Worm (Caenorhabditis elegans) whole organism, young adult: ENCODE results near the gene sra-27.

Experiments used
- B0019.2 ChIP-seq: fragments of 200-800 bp; sonication (Bioruptor generic); conservative IDR thresholded peaks from 2 replicates; pipeline ENCODE4 v1.3.6; 2022; ENCODE audit warnings: missing genetic modification reagents, missing genetic modification characterization, missing compliant biosample characterization
- C17E4.6 ChIP-seq: fragments of 200-800 bp; sonication (Bioruptor generic); IDR thresholded peaks from 2 replicates; pipeline ENCODE4 v1.3.6; 2022; ENCODE audit warnings: missing genetic modification reagents, missing genetic modification characterization, missing compliant biosample characterization
- F39B2.1 ChIP-seq: fragments of 200-800 bp; sonication (Bioruptor generic); IDR thresholded peaks from 2 replicates; pipeline ENCODE4 v1.3.6; 2022; ENCODE audit warnings: missing genetic modification reagents, missing genetic modification characterization, missing compliant biosample characterization
- F52B5.7 ChIP-seq: sonication (generic microtip); optimal IDR thresholded peaks from 2 replicates; lab custom pipeline; 2016; ENCODE audit warnings: mild to moderate bottlenecking, missing genetic modification characterization, missing compliant biosample characterization
- F57C9.4 ChIP-seq: sonication (generic microtip); optimal IDR thresholded peaks from 2 replicates; lab custom pipeline; 2017; ENCODE audit warnings: mild to moderate bottlenecking, missing genetic modification characterization, missing compliant biosample characterization
- K11D2.4 ChIP-seq: fragments of 200-800 bp; sonication (Bioruptor generic); IDR thresholded peaks from 2 replicates; pipeline ENCODE4 v1.3.6; 2022; ENCODE audit warnings: missing genetic modification reagents, missing genetic modification characterization, missing compliant biosample characterization
- T26A5.8 ChIP-seq: sonication (generic microtip); optimal IDR thresholded peaks from 2 replicates; lab custom pipeline; 2016; ENCODE audit warnings: missing genetic modification characterization, missing compliant biosample characterization
- Y53G8AR.9 ChIP-seq: fragments of 200-800 bp; sonication (Bioruptor generic); conservative IDR thresholded peaks from 2 replicates; pipeline ENCODE4 v1.3.6; 2022; ENCODE audit warnings: missing genetic modification reagents, missing genetic modification characterization, missing compliant biosample characterization
- Y95B8A.8 ChIP-seq: fragments of 200-800 bp; sonication (Bioruptor generic); IDR thresholded peaks from 2 replicates; pipeline ENCODE4 v1.3.6; 2022; ENCODE audit warnings: missing genetic modification reagents, missing genetic modification characterization, missing compliant biosample characterization
- ama-1 ChIP-seq, 3 experiments: fragments of 150-350 bp in 1 of 3; sonication (generic microtip) in 2 of 3; optimal IDR thresholded peaks; 2 replicates each; lab custom pipeline; 2014 to 2018; ENCODE audit warnings: missing biosample characterization in 2 of 3, missing genetic modification characterization in 2 of 3, missing genetic modification reagents in 2 of 3
- atf-7 ChIP-seq: sonication (generic microtip); optimal IDR thresholded peaks from 2 replicates; lab custom pipeline; 2017; ENCODE audit warnings: mild to moderate bottlenecking, missing genetic modification characterization, missing compliant biosample characterization
- cebp-1 ChIP-seq, 2 experiments: fragments of 200-800 bp in 1 of 2; sonication (Bioruptor generic) in 1 of 2; sonication (generic microtip) in 1 of 2; IDR thresholded peaks in 1 of 2; optimal IDR thresholded peaks in 1 of 2; 2 replicates each; pipeline versions ENCODE4 v1.3.6 to Lab custom; 2017 to 2022; ENCODE audit warnings: missing compliant biosample characterization in 2 of 2, missing genetic modification characterization in 2 of 2, mild to moderate bottlenecking in 1 of 2, missing genetic modification reagents in 1 of 2, moderate library complexity in 1 of 2
- dox-1 ChIP-seq: fragments of 200-800 bp; sonication (Bioruptor generic); IDR thresholded peaks from 2 replicates; pipeline ENCODE4 v1.3.6; 2022; ENCODE audit warnings: missing genetic modification reagents, missing genetic modification characterization, missing compliant biosample characterization
- ekl-4 ChIP-seq: fragments of 200-800 bp; sonication (Bioruptor generic); IDR thresholded peaks from 2 replicates; pipeline ENCODE4 v1.3.6; 2022; ENCODE audit warnings: missing genetic modification reagents, missing genetic modification characterization, missing compliant biosample characterization
- gei-17 ChIP-seq: fragments of 200-800 bp; sonication (Bioruptor generic); optimal IDR thresholded peaks from 2 replicates; lab custom pipeline; 2018; ENCODE audit warnings: mild to moderate bottlenecking, missing genetic modification characterization, missing compliant biosample characterization
- hmg-1.2 ChIP-seq: fragments of 200-800 bp; sonication (Bioruptor generic); IDR thresholded peaks from 2 replicates; pipeline ENCODE4 v1.3.6; 2022; ENCODE audit warnings: missing genetic modification reagents, missing genetic modification characterization, missing compliant biosample characterization
- hmg-20 ChIP-seq: fragments of 200-800 bp; sonication (Bioruptor generic); IDR thresholded peaks from 2 replicates; pipeline ENCODE4 v1.3.6; 2022; ENCODE audit warnings: missing genetic modification reagents, missing genetic modification characterization, missing compliant biosample characterization
- lag-1 ChIP-seq: fragments of 200-800 bp; sonication (Bioruptor generic); IDR thresholded peaks from 2 replicates; pipeline ENCODE4 v1.3.6; 2022; ENCODE audit warnings: missing genetic modification reagents, missing genetic modification characterization, missing compliant biosample characterization
- lin-40 ChIP-seq: sonication (generic microtip); optimal IDR thresholded peaks from 2 replicates; lab custom pipeline; 2016; ENCODE audit warnings: missing genetic modification characterization, mild to moderate bottlenecking, missing compliant biosample characterization, missing genotype, missing genetic modification reagents
- lir-1 ChIP-seq: fragments of 200-800 bp; sonication (Bioruptor generic); conservative IDR thresholded peaks from 2 replicates; pipeline ENCODE4 v1.3.6; 2022; ENCODE audit warnings: missing genetic modification reagents, missing genetic modification characterization, missing compliant biosample characterization
- lsl-1 ChIP-seq: fragments of 200-800 bp; sonication (Bioruptor generic); optimal IDR thresholded peaks from 2 replicates; lab custom pipeline; 2018; ENCODE audit warnings: mild to moderate bottlenecking, missing genetic modification characterization, moderate library complexity, missing compliant biosample characterization
- madf-6 ChIP-seq: fragments of 200-800 bp; sonication (Bioruptor generic); IDR thresholded peaks from 2 replicates; pipeline ENCODE4 v1.3.6; 2022; ENCODE audit warnings: missing genetic modification reagents, missing genetic modification characterization, missing compliant biosample characterization
- mel-28 ChIP-seq: sonication (generic microtip); optimal IDR thresholded peaks from 2 replicates; lab custom pipeline; 2016; ENCODE audit warnings: borderline replicate concordance, mild to moderate bottlenecking, missing genetic modification characterization, missing compliant biosample characterization
- mxl-1 ChIP-seq: sonication (generic microtip); optimal IDR thresholded peaks from 2 replicates; lab custom pipeline; 2016; ENCODE audit warnings: missing genetic modification characterization, missing compliant biosample characterization
- nfyb-1 ChIP-seq: fragments of 200-800 bp; sonication (Bioruptor generic); IDR thresholded peaks from 2 replicates; pipeline ENCODE4 v1.3.6; 2022; ENCODE audit warnings: missing genetic modification reagents, missing genetic modification characterization, missing compliant biosample characterization
- nhr-120 ChIP-seq: fragments of 200-800 bp; sonication (Bioruptor generic); IDR thresholded peaks from 2 replicates; pipeline ENCODE4 v1.3.6; 2022; ENCODE audit warnings: missing genetic modification characterization, missing compliant biosample characterization
- pbrm-1 ChIP-seq: fragments of 200-800 bp; sonication (Bioruptor generic); IDR thresholded peaks from 2 replicates; pipeline ENCODE4 v1.3.6; 2022; ENCODE audit warnings: missing genetic modification reagents, missing genetic modification characterization, missing compliant biosample characterization
- pha-4 ChIP-seq: fragments of 150-350 bp; sonication (generic microtip); optimal IDR thresholded peaks from 2 replicates; lab custom pipeline; 2014; ENCODE audit warnings: missing biosample characterization, missing genetic modification reagents, missing genetic modification characterization
- repo-1 ChIP-seq: sonication (generic microtip); optimal IDR thresholded peaks from 2 replicates; lab custom pipeline; 2017; ENCODE audit warnings: mild to moderate bottlenecking, missing genetic modification characterization, missing compliant biosample characterization
- snpc-1.3 ChIP-seq: sonication (generic microtip); optimal IDR thresholded peaks from 2 replicates; lab custom pipeline; 2017; ENCODE audit warnings: missing genetic modification characterization, mild to moderate bottlenecking, missing compliant biosample characterization, antibody characterized with exemption, moderate library complexity, missing genotype, missing genetic modification reagents; ENCODE audit not compliant: insufficient read depth
- snpc-3.4 ChIP-seq: sonication (generic microtip); optimal IDR thresholded peaks from 2 replicates; lab custom pipeline; 2017; ENCODE audit warnings: missing genetic modification characterization, mild to moderate bottlenecking, missing compliant biosample characterization, antibody characterized with exemption, moderate library complexity, missing genotype, missing genetic modification reagents
- snpc-4 ChIP-seq, 5 experiments: fragments of 150-350 bp in 1 of 5; sonication (generic microtip) in 4 of 5; optimal IDR thresholded peaks; 2 replicates each; lab custom pipeline; 2014 to 2018; ENCODE audit warnings: missing genetic modification characterization in 5 of 5, missing biosample characterization in 3 of 5, antibody characterized with exemption in 2 of 5, mild to moderate bottlenecking in 2 of 5, missing compliant biosample characterization in 2 of 5, missing genotype in 2 of 5, moderate library complexity in 2 of 5, missing genetic modification reagents in 1 of 5
- sptf-2 ChIP-seq: fragments of 200-800 bp; sonication (Bioruptor generic); optimal IDR thresholded peaks from 2 replicates; lab custom pipeline; 2018; ENCODE audit warnings: mild to moderate bottlenecking, missing genetic modification characterization, missing compliant biosample characterization
- tbp1 ChIP-seq: fragments of 200-800 bp; sonication (Bioruptor generic); optimal IDR thresholded peaks from 2 replicates; lab custom pipeline; 2018; ENCODE audit warnings: mild to moderate bottlenecking, missing genetic modification characterization, missing compliant biosample characterization
- tlf-1 ChIP-seq: fragments of 200-800 bp; sonication (Bioruptor generic); optimal IDR thresholded peaks from 2 replicates; lab custom pipeline; 2018; ENCODE audit warnings: mild to moderate bottlenecking, missing genetic modification characterization, missing compliant biosample characterization
- xnd-1 ChIP-seq: sonication (generic microtip); optimal IDR thresholded peaks from 2 replicates; lab custom pipeline; 2016; ENCODE audit warnings: missing genotype, missing genetic modification reagents, missing genetic modification characterization, missing compliant biosample characterization
- ztf-6 ChIP-seq: fragments of 200-800 bp; sonication (Bioruptor generic); IDR thresholded peaks from 2 replicates; pipeline ENCODE4 v1.3.6; 2022; ENCODE audit warnings: missing genetic modification reagents, missing genetic modification characterization, missing compliant biosample characterization

sra-27 gene

DNA sequence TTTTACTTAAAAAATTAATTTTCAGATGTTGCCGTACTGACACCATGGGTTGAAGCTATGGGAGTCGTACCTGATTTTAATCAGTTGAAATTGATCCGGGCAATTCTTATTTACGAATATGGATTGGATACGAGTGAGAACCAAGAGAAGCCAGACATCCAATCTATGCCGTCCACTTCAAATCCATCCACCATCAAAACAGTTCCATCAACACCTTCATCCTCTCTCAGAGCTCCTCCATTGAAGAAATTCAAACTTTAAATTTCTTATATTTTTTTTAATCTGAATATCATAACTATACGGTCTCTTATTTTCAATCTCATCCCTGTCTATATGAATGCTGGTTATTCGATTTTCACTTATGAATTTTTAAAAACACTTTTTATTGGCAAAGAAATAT, 9.9 kb upstream of the sra-27 start:
- TF ChIP-seq ama-1 (optimal IDR thresholded peaks at IDR 0.05; lab: Kevin White, UChicago) (peak; percentile 75), ama-1 (GFP tag; optimal IDR thresholded peaks at IDR 0.05; lab: Kevin White, UChicago) (no peak), ztf-6 (GFP tag; lab: Robert Waterston, UW) (no peak), lin-40 (tag; lab: Kevin White, UChicago) (no peak), tbp1 (GFP tag; lab: Kevin White, UChicago) (peak; percentile 10), K11D2.4 (GFP tag; lab: Robert Waterston, UW) (0 out of 2 replicates have a peak, but pooled peaks have one; percentile 41), snpc-4 (GFP tag; optimal IDR thresholded peaks at IDR 0.05; lab: Kevin White, UChicago) (no peak), snpc-4 (tag; optimal IDR thresholded peaks at IDR 0.05; lab: Kevin White, UChicago) (no peak), atf-7 (tag; lab: Kevin White, UChicago) (no peak), hmg-20 (GFP tag; lab: Robert Waterston, UW) (no peak), snpc-3.4 (no peak), sptf-2 (GFP tag; lab: Kevin White, UChicago) (no peak), cebp-1 (GFP tag; IDR thresholded peaks at IDR 0.05; lab: Robert Waterston, UW) (0 out of 2 replicates have a peak, but pooled peaks have one; percentile 29), cebp-1 (tag; optimal IDR thresholded peaks at IDR 0.05; lab: Kevin White, UChicago) (peak; percentile 59), pbrm-1 (0 out of 2 replicates have a peak, but pooled peaks have one; percentile 32), hmg-1.2 (GFP tag; lab: Robert Waterston, UW) (peak; percentile 26; the same call in 1 of the 2 replicates), F39B2.1 (GFP tag; lab: Robert Waterston, UW) (no peak), gei-17 (no peak), lag-1 (GFP tag; lab: Robert Waterston, UW) (no peak), F52B5.7 (tag; lab: Kevin White, UChicago) (no peak), pha-4 (tag; lab: Kevin White, UChicago) (no peak), F57C9.4 (tag; lab: Kevin White, UChicago) (no peak), nfyb-1 (GFP tag; lab: Robert Waterston, UW) (peak; percentile 73), lir-1 (GFP tag; lab: Robert Waterston, UW) (peak; percentile 34; the same call in 1 of the 2 replicates), mel-28 (tag; lab: Kevin White, UChicago) (peak; percentile 52), snpc-1.3 (tag; lab: Kevin White, UChicago) (no peak), T26A5.8 (no peak), xnd-1 (tag; lab: Kevin White, UChicago) (no peak), Y53G8AR.9 (peak; percentile 79), B0019.2 (GFP tag; lab: Robert Waterston, UW) (0 out of 2 replicates have a peak, but pooled peaks have one; percentile 16), C17E4.6 (0 out of 2 replicates have a peak, but pooled peaks have one; percentile 7), repo-1 (tag; lab: Kevin White, UChicago) (peak; percentile 64), tlf-1 (GFP tag; lab: Kevin White, UChicago) (peak; percentile 28), dox-1 (0 out of 2 replicates have a peak, but pooled peaks have one; percentile 18), ekl-4 (GFP tag; lab: Robert Waterston, UW) (peak; percentile 60), mxl-1 (tag; lab: Kevin White, UChicago) (no peak), Y95B8A.8 (GFP tag; lab: Robert Waterston, UW) (0 out of 2 replicates have a peak, but pooled peaks have one; percentile 27), nhr-120 (no peak), lsl-1 (GFP tag; lab: Kevin White, UChicago) (no peak), madf-6 (no peak)
